Fruit fly (Drosophila melanogaster) Kc167 (cell line): ENCODE measurements around the gene Hira.

ENCODE experiments used
- Sin3A ChIP-seq: fragments of >200 bp; optimal IDR thresholded peaks from 2 replicates; lab custom pipeline; 2018; ENCODE audit warnings: missing external identifiers
- h ChIP-seq: fragments of >200 bp; optimal IDR thresholded peaks from 3 replicates; lab custom pipeline; 2018; ENCODE audit warnings: missing external identifiers
- insv ChIP-seq: fragments of >200 bp; optimal IDR thresholded peaks from 3 replicates; lab custom pipeline; 2018; ENCODE audit warnings: missing external identifiers
- psq ChIP-seq: fragments of >200 bp; optimal IDR thresholded peaks from 2 replicates; lab custom pipeline; 2017; ENCODE audit warnings: missing external identifiers
- ttk ChIP-seq: sonication (Bioruptor generic); optimal IDR thresholded peaks from 2 replicates; lab custom pipeline; 2017; ENCODE audit warnings: missing external identifiers

dm6 chrX:7734131-7734930, 12.4 kb downstream of the Hira start, which contains the start of the genes Pdp and Rab39:
- no peak for TF ChIP-seq ttk (lab: Kevin White, UChicago)
- no peak for TF ChIP-seq h (lab: Kevin White, UChicago)
- peak; percentile 10 for TF ChIP-seq psq (lab: Kevin White, UChicago)
- no peak for TF ChIP-seq insv (lab: Kevin White, UChicago)
- no peak for TF ChIP-seq Sin3A (lab: Kevin White, UChicago)
